Worm (Caenorhabditis elegans) whole organism, late embryonic: ENCODE results near the gene F07E5.12.

Experiments used
- nfya-1 ChIP-seq: sonication (generic microtip); optimal IDR thresholded peaks from 2 replicates; lab custom pipeline; 2017; ENCODE audit warnings: missing genetic modification characterization, mild to moderate bottlenecking, missing compliant biosample characterization, antibody characterized with exemption, moderate library complexity
- nhr-11 ChIP-seq: fragments of 150-350 bp; optimal IDR thresholded peaks from 2 replicates; lab custom pipeline; 2014; ENCODE audit warnings: missing biosample characterization, missing genetic modification characterization
- pha-4 ChIP-seq: fragments of 150-350 bp; optimal IDR thresholded peaks from 2 replicates; lab custom pipeline; 2018; ENCODE audit warnings: missing biosample characterization, missing genetic modification reagents, missing genetic modification characterization
- pros-1 ChIP-seq: fragments of 150-350 bp; optimal IDR thresholded peaks from 2 replicates; lab custom pipeline; 2014; ENCODE audit warnings: missing biosample characterization, missing genetic modification reagents, missing genetic modification characterization
- rnt-1 ChIP-seq: sonication (generic microtip); optimal IDR thresholded peaks from 2 replicates; lab custom pipeline; 2016; ENCODE audit warnings: missing genetic modification characterization, missing compliant biosample characterization
- ztf-16 ChIP-seq: sonication (generic microtip); optimal IDR thresholded peaks from 2 replicates; lab custom pipeline; 2017; ENCODE audit warnings: missing genetic modification characterization, missing compliant biosample characterization

DNA sequence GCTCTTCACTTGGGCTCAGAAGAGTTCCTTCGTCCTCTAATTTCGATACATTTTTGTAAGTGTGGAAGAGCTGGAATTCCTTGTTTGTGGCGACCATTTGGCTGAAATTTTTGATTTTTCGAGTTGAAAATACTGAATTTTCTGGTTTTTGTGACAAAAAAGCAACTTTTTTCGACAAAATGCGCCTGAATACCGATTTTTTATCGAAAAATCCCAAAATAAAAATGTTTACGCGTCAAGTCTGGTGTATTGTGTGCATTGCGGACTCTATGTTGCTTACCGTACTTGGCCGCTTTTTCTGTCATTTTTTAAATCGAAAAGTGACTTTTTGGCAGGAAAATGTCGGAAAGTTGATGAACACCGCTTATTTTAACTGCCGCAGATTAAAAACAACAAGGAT is 37.4 kb upstream of the F07E5.12 start, which contains the start of gene bath-3:
- TF ChIP-seq nfya-1 (no peak), pros-1 (no peak), pha-4 (tag; lab: Kevin White, UChicago) (no peak), rnt-1 (tag; lab: Kevin White, UChicago) (no peak), ztf-16 (tag; lab: Kevin White, UChicago) (no peak), nhr-11 (tag; lab: Kevin White, UChicago) (no peak)
